Fruit fly (Drosophila melanogaster) whole organism, wandering third instar larva: ENCODE results near the gene PIG-Wa.

Experiments
- CrebA ChIP-seq: fragments of 200-800 bp; sonication (Bioruptor generic); optimal IDR thresholded peaks from 2 replicates; lab custom pipeline; 2016; ENCODE audit warnings: missing biosample characterization, mild to moderate bottlenecking, missing genetic modification characterization, borderline replicate concordance
- Hr83 ChIP-seq: fragments of 200-300 bp; sonication (Bioruptor generic); optimal IDR thresholded peaks from 2 replicates; lab custom pipeline; 2016; ENCODE audit warnings: missing biosample characterization, mild to moderate bottlenecking, missing genetic modification characterization, moderate library complexity; ENCODE audit not compliant: poor library complexity, severe bottlenecking
- Mio ChIP-seq: sonication (Bioruptor generic); optimal IDR thresholded peaks from 2 replicates; lab custom pipeline; 2016; ENCODE audit warnings: missing biosample characterization, missing genetic modification characterization
- N ChIP-seq: fragments of >200 bp; optimal IDR thresholded peaks from 2 replicates; lab custom pipeline; 2018; ENCODE audit warnings: missing biosample characterization, missing external identifiers, missing genetic modification characterization
- OdsH ChIP-seq: fragments of 200-800 bp; sonication (Bioruptor generic); optimal IDR thresholded peaks from 2 replicates; lab custom pipeline; 2016; ENCODE audit warnings: missing biosample characterization, mild to moderate bottlenecking, missing genetic modification characterization
- Sp1 ChIP-seq: fragments of 200-800 bp; sonication (Bioruptor generic); optimal IDR thresholded peaks from 3 replicates; lab custom pipeline; 2019; ENCODE audit warnings: missing biosample characterization, mild to moderate bottlenecking, missing genetic modification characterization, moderate library complexity
- Vsx2 ChIP-seq: fragments of 200-300, 225-300 bp; sonication (Bioruptor generic); optimal IDR thresholded peaks from 2 replicates; lab custom pipeline; 2018; ENCODE audit warnings: missing biosample characterization, missing genetic modification characterization; ENCODE audit not compliant: partially characterized antibody
- h ChIP-seq: fragments of 200-800 bp; sonication (Bioruptor generic); optimal IDR thresholded peaks from 3 replicates; lab custom pipeline; 2016; ENCODE audit warnings: missing biosample characterization, mild to moderate bottlenecking, missing genetic modification characterization
- psq ChIP-seq: fragments of 200-800 bp; sonication (Bioruptor generic); optimal IDR thresholded peaks from 3 replicates; lab custom pipeline; 2017; ENCODE audit warnings: missing biosample characterization, mild to moderate bottlenecking, missing genetic modification characterization, moderate library complexity
- usp ChIP-seq: fragments of >200 bp; optimal IDR thresholded peaks from 2 replicates; lab custom pipeline; 2017; ENCODE audit warnings: missing biosample characterization, missing genetic modification characterization

- TF ChIP-seq psq, result no peak
- no peak for TF ChIP-seq CrebA
- no peak for TF ChIP-seq h (GFP tag; lab: Kevin White, UChicago)
- no peak for TF ChIP-seq usp (GFP tag; lab: Kevin White, UChicago)
- no peak for TF ChIP-seq Vsx2 (GFP tag; lab: Kevin White, UChicago)
- TF ChIP-seq Sp1 (GFP tag; lab: Kevin White, UChicago), result no peak
- no peak for TF ChIP-seq Mio (GFP tag; lab: Kevin White, UChicago)
- no peak for TF ChIP-seq Hr83
- no peak for TF ChIP-seq OdsH (GFP tag; lab: Kevin White, UChicago)
- no peak for TF ChIP-seq N
These were observed 11.4 kb upstream of the PIG-Wa start, which contains the start of gene CG3597 for dm6 chr2L:2371406-2372111.
